Fruit fly (Drosophila melanogaster) whole organism, embryonic: ENCODE data around the gene CG32237.

Source experiments
- Ada2b ChIP-seq: fragments of 200-800 bp; sonication (Bioruptor generic); IDR thresholded peaks from 2 replicates; pipeline ENCODE4 v1.3.6; 2022; ENCODE audit warnings: missing biosample characterization, missing genetic modification characterization
- Antp ChIP-seq: fragments of 200-800 bp; sonication (Bioruptor generic); optimal IDR thresholded peaks from 3 replicates; lab custom pipeline; 2016; ENCODE audit warnings: missing biosample characterization, missing genetic modification characterization
- Atf3 ChIP-seq: fragments of 200-800 bp; sonication (Bioruptor generic); optimal IDR thresholded peaks from 3 replicates; lab custom pipeline; 2016; ENCODE audit warnings: missing biosample characterization, missing genetic modification characterization
- CG11085 ChIP-seq: fragments of 200-800 bp; sonication (Bioruptor generic); IDR thresholded peaks from 2 replicates; pipeline ENCODE4 v1.3.6; 2022; ENCODE audit warnings: missing biosample characterization, missing genetic modification characterization
- CG11093 ChIP-seq: fragments of 200-800 bp; sonication (Bioruptor generic); IDR thresholded peaks from 3 replicates; pipeline ENCODE4 v1.3.6; 2022; ENCODE audit warnings: missing biosample characterization, missing genetic modification characterization
- CG12104 ChIP-seq: fragments of 200-800 bp; sonication (Bioruptor generic); optimal IDR thresholded peaks from 3 replicates; lab custom pipeline; 2016; ENCODE audit warnings: missing biosample characterization, missing genetic modification characterization
- CG12155 ChIP-seq: fragments of 200-800 bp; sonication (Bioruptor generic); optimal IDR thresholded peaks from 3 replicates; lab custom pipeline; 2016; ENCODE audit warnings: missing biosample characterization, missing genetic modification characterization
- CG12299 ChIP-seq: fragments of 200-800 bp; sonication (Bioruptor generic); optimal IDR thresholded peaks from 2 replicates; lab custom pipeline; 2018; ENCODE audit warnings: missing biosample characterization, mild to moderate bottlenecking, missing genetic modification characterization
- CG17361 ChIP-seq: fragments of 200-800 bp; sonication (Bioruptor generic); IDR thresholded peaks from 3 replicates; pipeline ENCODE4 v1.3.6; 2022; ENCODE audit warnings: missing biosample characterization, missing genetic modification characterization
- CG18262 ChIP-seq: fragments of 200-800 bp; optimal IDR thresholded peaks from 3 replicates; lab custom pipeline; 2019; ENCODE audit warnings: missing biosample characterization, mild to moderate bottlenecking, missing genetic modification characterization, moderate library complexity
- CG4328 ChIP-seq: fragments of 200-800 bp; sonication (Bioruptor generic); optimal IDR thresholded peaks from 3 replicates; lab custom pipeline; 2017; ENCODE audit warnings: missing biosample characterization, missing genetic modification reagents, missing genetic modification characterization
- CG4360 ChIP-seq: fragments of 200-800 bp; sonication (Bioruptor generic); IDR thresholded peaks from 2 replicates; pipeline ENCODE4 v1.3.6; 2022; ENCODE audit warnings: missing biosample characterization, missing genetic modification characterization
- CG4730 ChIP-seq: fragments of 200-800 bp; sonication (Bioruptor generic); IDR thresholded peaks from 2 replicates; pipeline ENCODE4 v1.3.6; 2022; ENCODE audit warnings: missing biosample characterization, missing genetic modification characterization
- CG6254 ChIP-seq: fragments of 200-800 bp; sonication (Bioruptor generic); optimal IDR thresholded peaks from 3 replicates; lab custom pipeline; 2017; ENCODE audit warnings: mild to moderate bottlenecking, missing biosample characterization, missing genetic modification reagents, missing genetic modification characterization
- CG6689 ChIP-seq: fragments of 200-800 bp; sonication (Bioruptor generic); IDR thresholded peaks from 2 replicates; pipeline ENCODE4 v1.3.6; 2022; ENCODE audit warnings: missing biosample characterization, missing genetic modification characterization
- CG7357 ChIP-seq: fragments of 200-800 bp; sonication (Bioruptor generic); IDR thresholded peaks from 3 replicates; pipeline ENCODE4 v1.3.6; 2022; ENCODE audit warnings: missing biosample characterization, missing genetic modification characterization
- CG8478 ChIP-seq: fragments of >200 bp; optimal IDR thresholded peaks from 2 replicates; lab custom pipeline; 2018
- CG9727 ChIP-seq: fragments of 200-800 bp; sonication (Bioruptor generic); optimal IDR thresholded peaks from 3 replicates; lab custom pipeline; 2017; ENCODE audit warnings: missing biosample characterization, mild to moderate bottlenecking, missing genetic modification characterization
- Dbx ChIP-seq: fragments of 200-800 bp; sonication (Bioruptor generic); IDR thresholded peaks from 3 replicates; pipeline ENCODE4 v1.3.6; 2022; ENCODE audit warnings: missing biosample characterization, missing genetic modification characterization
- Dfd ChIP-seq, 2 experiments: fragments of >200 bp; optimal IDR thresholded peaks; 2 replicates each; lab custom pipeline; 2017; ENCODE audit warnings: missing biosample characterization in 2 of 2, missing genetic modification characterization in 2 of 2
- Dll ChIP-seq: fragments of 200-800 bp; sonication (Bioruptor generic); IDR thresholded peaks from 4 replicates; pipeline ENCODE4 v1.3.6; 2022; ENCODE audit warnings: missing biosample characterization, missing genetic modification characterization; ENCODE audit not compliant: partially characterized antibody
- Dref ChIP-seq: fragments of 200-800 bp; sonication (Bioruptor generic); IDR thresholded peaks from 2 replicates; pipeline ENCODE4 v1.3.6; 2022; ENCODE audit warnings: missing biosample characterization, missing genetic modification characterization
- HmgD ChIP-seq: fragments of 200-800 bp; sonication (Bioruptor generic); optimal IDR thresholded peaks from 3 replicates; lab custom pipeline; 2016; ENCODE audit warnings: missing biosample characterization, missing genetic modification characterization
- Hmx ChIP-seq: fragments of 200-800 bp; sonication (Bioruptor generic); optimal IDR thresholded peaks from 2 replicates; lab custom pipeline; 2016; ENCODE audit warnings: missing biosample characterization, missing genetic modification characterization
- Max ChIP-seq: fragments of 200-800 bp; sonication (Bioruptor generic); optimal IDR thresholded peaks from 2 replicates; lab custom pipeline; 2016; ENCODE audit warnings: missing biosample characterization, mild to moderate bottlenecking, missing genetic modification characterization
- Mes4 ChIP-seq: fragments of 200-800 bp; sonication (Bioruptor generic); optimal IDR thresholded peaks from 2 replicates; lab custom pipeline; 2016; ENCODE audit warnings: missing biosample characterization, missing genetic modification characterization
- NC2α ChIP-seq: fragments of 200-800 bp; sonication (Bioruptor generic); optimal IDR thresholded peaks from 2 replicates; lab custom pipeline; 2016; ENCODE audit warnings: missing biosample characterization, missing genetic modification characterization
- PHDP ChIP-seq: fragments of 200-800 bp; sonication (Bioruptor generic); optimal IDR thresholded peaks from 3 replicates; lab custom pipeline; 2018; ENCODE audit warnings: missing biosample characterization, mild to moderate bottlenecking, missing genetic modification characterization, moderate library complexity
- Rfx ChIP-seq: fragments of 200-800 bp; sonication (Bioruptor generic); IDR thresholded peaks from 2 replicates; pipeline ENCODE4 v1.3.6; 2022; ENCODE audit warnings: missing biosample characterization, missing genetic modification characterization
- Xbp1 ChIP-seq: fragments of 200-800 bp; sonication (Bioruptor generic); optimal IDR thresholded peaks from 3 replicates; lab custom pipeline; 2016; ENCODE audit warnings: missing biosample characterization, mild to moderate bottlenecking, missing genetic modification characterization
- ash1 ChIP-seq: fragments of 200-800 bp; sonication (Bioruptor generic); optimal IDR thresholded peaks from 2 replicates; lab custom pipeline; 2018; ENCODE audit warnings: missing biosample characterization, mild to moderate bottlenecking, missing genetic modification characterization
- croc ChIP-seq: fragments of 200-800 bp; sonication (Bioruptor generic); conservative IDR thresholded peaks from 3 replicates; pipeline ENCODE4 v1.3.6; 2022; ENCODE audit warnings: missing biosample characterization, missing genetic modification characterization
- crp ChIP-seq, 2 experiments: fragments of 200-800 bp; sonication (Bioruptor generic); optimal IDR thresholded peaks; 2 replicates in 1 of 2; 3 replicates in 1 of 2; lab custom pipeline; 2017; ENCODE audit warnings: missing biosample characterization in 2 of 2, missing genetic modification characterization in 2 of 2, mild to moderate bottlenecking in 1 of 2, moderate library complexity in 1 of 2
- ewg ChIP-seq: fragments of 200-800 bp; sonication (Bioruptor generic); optimal IDR thresholded peaks from 3 replicates; lab custom pipeline; 2017; ENCODE audit warnings: mild to moderate bottlenecking, missing biosample characterization, missing genetic modification reagents, missing genetic modification characterization
- fru ChIP-seq: fragments of >200 bp; optimal IDR thresholded peaks from 2 replicates; lab custom pipeline; 2017
- gcm ChIP-seq: fragments of 200-800 bp; sonication (Bioruptor generic); optimal IDR thresholded peaks from 2 replicates; lab custom pipeline; 2019; ENCODE audit warnings: missing biosample characterization, mild to moderate bottlenecking, missing genetic modification characterization, moderate library complexity
- gcm2 ChIP-seq: fragments of 200-800 bp; sonication (Bioruptor generic); optimal IDR thresholded peaks from 2 replicates; lab custom pipeline; 2016; ENCODE audit warnings: missing biosample characterization, missing genetic modification characterization
- gfzf ChIP-seq: fragments of 200-800 bp; sonication (Bioruptor generic); optimal IDR thresholded peaks from 2 replicates; lab custom pipeline; 2016; ENCODE audit warnings: missing biosample characterization, mild to moderate bottlenecking, missing genetic modification characterization, moderate library complexity
- grau ChIP-seq: fragments of 200-800 bp; optimal IDR thresholded peaks from 3 replicates; lab custom pipeline; 2019; ENCODE audit warnings: missing biosample characterization, mild to moderate bottlenecking, missing genetic modification characterization, moderate library complexity
- gsb ChIP-seq: fragments of 200-800 bp; sonication (Bioruptor generic); IDR thresholded peaks from 2 replicates; pipeline ENCODE4 v1.3.6; 2022; ENCODE audit warnings: missing biosample characterization, missing genetic modification characterization
- ham ChIP-seq: fragments of 200-800 bp; sonication (Bioruptor generic); IDR thresholded peaks from 2 replicates; pipeline ENCODE4 v1.3.6; 2022; ENCODE audit warnings: missing biosample characterization, missing genetic modification characterization
- hbn ChIP-seq: fragments of 200-800 bp; sonication (Bioruptor generic); IDR thresholded peaks from 2 replicates; pipeline ENCODE4 v1.3.6; 2022; ENCODE audit warnings: missing biosample characterization, missing genetic modification characterization; ENCODE audit not compliant: partially characterized antibody
- pan ChIP-seq, 4 experiments: fragments of >200 bp in 3 of 4; fragments of 200-800 bp in 1 of 4; sonication (Bioruptor generic) in 1 of 4; optimal IDR thresholded peaks in 3 of 4; IDR thresholded peaks in 1 of 4; 2 replicates each; pipeline versions ENCODE4 v1.3.6 to Lab custom; 2017 to 2022; ENCODE audit warnings: missing biosample characterization in 2 of 4, missing genetic modification characterization in 2 of 4, mixed read lengths in 1 of 4
- ranshi ChIP-seq: fragments of 200-800 bp; sonication (Bioruptor generic); IDR thresholded peaks from 2 replicates; pipeline ENCODE4 v1.3.6; 2022; ENCODE audit warnings: missing biosample characterization, missing genetic modification characterization
- repo ChIP-seq: fragments of 200-800 bp; sonication (Bioruptor generic); optimal IDR thresholded peaks from 2 replicates; lab custom pipeline; 2016; ENCODE audit warnings: missing biosample characterization, missing genetic modification characterization
- run ChIP-seq: fragments of 200-800 bp; sonication (Bioruptor generic); optimal IDR thresholded peaks from 3 replicates; lab custom pipeline; 2018; ENCODE audit warnings: missing biosample characterization, mild to moderate bottlenecking, missing genetic modification characterization
- tio ChIP-seq: fragments of 200-800 bp; sonication (Bioruptor generic); optimal IDR thresholded peaks from 2 replicates; lab custom pipeline; 2017; ENCODE audit warnings: missing biosample characterization, missing genetic modification characterization, inconsistent platforms
- tll ChIP-seq, 2 experiments: fragments of 200-800 bp in 1 of 2; fragments of >200 bp in 1 of 2; sonication (Bioruptor generic) in 1 of 2; optimal IDR thresholded peaks; 2 replicates each; lab custom pipeline; 2017 to 2019; ENCODE audit warnings: missing biosample characterization in 2 of 2, missing genetic modification characterization in 2 of 2, mild to moderate bottlenecking in 1 of 2, moderate library complexity in 1 of 2
- tna ChIP-seq: fragments of 200-800 bp; sonication (Bioruptor generic); IDR thresholded peaks from 2 replicates; pipeline ENCODE4 v1.3.6; 2022; ENCODE audit warnings: missing biosample characterization, missing genetic modification characterization; ENCODE audit not compliant: partially characterized antibody
- trh ChIP-seq: fragments of 200-800 bp; sonication (Bioruptor generic); optimal IDR thresholded peaks from 2 replicates; lab custom pipeline; 2016; ENCODE audit warnings: missing biosample characterization, missing genetic modification characterization
- wdn ChIP-seq: fragments of 200-800 bp; sonication (Bioruptor generic); IDR thresholded peaks from 2 replicates; pipeline ENCODE4 v1.3.6; 2022; ENCODE audit warnings: missing biosample characterization, missing genetic modification characterization

The CG32237 gene

DNA sequence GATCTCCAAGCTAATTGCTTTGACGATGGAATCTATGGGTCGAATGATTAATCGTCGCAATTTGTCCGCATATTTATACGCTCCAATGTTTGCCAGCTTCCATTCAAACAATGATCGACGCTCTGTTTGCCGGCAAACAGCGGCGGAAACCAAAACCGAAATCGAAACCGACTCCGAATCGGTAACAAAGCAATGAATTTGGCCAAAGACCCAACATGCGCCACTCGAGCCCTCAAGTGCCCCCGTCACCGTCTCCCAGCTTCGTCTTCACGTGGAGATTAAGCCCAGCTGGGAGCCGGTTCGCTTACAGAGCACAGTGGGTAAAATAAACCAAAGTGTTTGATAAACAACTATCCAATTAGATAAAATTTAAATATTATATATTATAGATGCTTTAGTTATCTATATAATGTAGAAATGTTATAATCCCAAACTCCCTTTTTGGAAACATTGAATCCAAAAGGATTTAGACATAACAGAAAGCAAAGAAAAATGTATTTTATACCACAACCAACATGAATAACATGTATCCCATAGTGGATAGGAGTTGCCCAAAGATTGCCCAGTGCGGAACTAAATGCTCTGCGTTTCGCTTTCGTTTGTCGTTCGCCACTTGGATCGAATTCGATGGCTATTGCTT is at the start of gene CG32237:
Gene CG32237, minus strand, starts transcription at position 51 of the 640 bp plus-strand sequence.
- TF ChIP-seq ash1: no peak
- no peak for TF ChIP-seq Max (GFP tag; lab: Kevin White, UChicago)
- no peak for TF ChIP-seq Dfd (GFP tag; optimal IDR thresholded peaks at IDR 0.05; lab: Kevin White, UChicago)
- no peak for TF ChIP-seq ham
- TF ChIP-seq Rfx: peak; percentile 57
- no peak for TF ChIP-seq ranshi (GFP tag; lab: Robert Waterston, UW)
- TF ChIP-seq CG12104 (GFP tag; lab: Kevin White, UChicago): no peak
- no peak for TF ChIP-seq hbn (GFP tag; lab: Robert Waterston, UW)
- TF ChIP-seq HmgD (GFP tag; lab: Kevin White, UChicago): no peak
- no peak for TF ChIP-seq CG12299
- TF ChIP-seq PHDP: peak; percentile 56
- no peak for TF ChIP-seq NC2α
- TF ChIP-seq pan (optimal IDR thresholded peaks at IDR 0.05; lab: Kevin White, UChicago): no peak
- TF ChIP-seq pan (GFP tag; optimal IDR thresholded peaks at IDR 0.05 in 1 of 2, IDR thresholded peaks at IDR 0.05 in 1 of 2): peak in 1 of 2 experiments; percentile 45
- TF ChIP-seq CG4328 (GFP tag; lab: Kevin White, UChicago): no peak
- no peak for TF ChIP-seq gcm2 (GFP tag; lab: Kevin White, UChicago)
- TF ChIP-seq Dll (GFP tag; lab: Robert Waterston, UW): no peak
- no peak for TF ChIP-seq tio
- TF ChIP-seq CG17361: 0 out of 3 replicates have a peak, but pooled peaks have one; percentile 19
- TF ChIP-seq Ada2b (GFP tag; lab: Robert Waterston, UW): no peak
- no peak for TF ChIP-seq run (tag; lab: Kevin White, UChicago)
- TF ChIP-seq Xbp1 (GFP tag; lab: Kevin White, UChicago): no peak
- no peak for TF ChIP-seq Dbx (GFP tag; lab: Robert Waterston, UW)
- no peak for TF ChIP-seq wdn (GFP tag; lab: Robert Waterston, UW)
- TF ChIP-seq tna: no peak
- TF ChIP-seq CG9727 (GFP tag; lab: Kevin White, UChicago): no peak
- no peak for TF ChIP-seq CG4360 (GFP tag; lab: Robert Waterston, UW)
- TF ChIP-seq CG11093 (GFP tag; lab: Robert Waterston, UW): no peak
- no peak for TF ChIP-seq CG18262 (tag; lab: Kevin White, UChicago)
- no peak for TF ChIP-seq CG4730
- no peak for TF ChIP-seq ewg
- TF ChIP-seq trh (GFP tag; lab: Kevin White, UChicago): no peak
- no peak for TF ChIP-seq CG12155 (GFP tag; lab: Kevin White, UChicago)
- no peak for TF ChIP-seq crp (GFP tag; optimal IDR thresholded peaks at IDR 0.05; lab: Kevin White, UChicago)
- TF ChIP-seq Mes4 (GFP tag; lab: Kevin White, UChicago): no peak
- no peak for TF ChIP-seq gsb (GFP tag; lab: Robert Waterston, UW)
- TF ChIP-seq grau: peak; percentile 47
- TF ChIP-seq croc (GFP tag; lab: Robert Waterston, UW): no peak
- TF ChIP-seq Hmx (GFP tag; lab: Kevin White, UChicago): no peak
- TF ChIP-seq gcm (GFP tag; lab: Kevin White, UChicago): no peak
- no peak for TF ChIP-seq Antp (GFP tag; lab: Kevin White, UChicago)
- no peak for TF ChIP-seq repo (GFP tag; lab: Kevin White, UChicago)
- TF ChIP-seq CG7357 (GFP tag; lab: Robert Waterston, UW): no peak
- TF ChIP-seq Atf3 (GFP tag; lab: Kevin White, UChicago): no peak
- TF ChIP-seq CG6689 (GFP tag; lab: Robert Waterston, UW): no peak
- no peak for TF ChIP-seq gfzf (GFP tag; lab: Kevin White, UChicago)
- no peak for TF ChIP-seq tll (GFP tag; optimal IDR thresholded peaks at IDR 0.05; lab: Kevin White, UChicago)
- no peak for TF ChIP-seq CG6254 (GFP tag; lab: Kevin White, UChicago)
- no peak for TF ChIP-seq CG11085 (GFP tag; lab: Robert Waterston, UW)
- TF ChIP-seq Dref: no peak
- TF ChIP-seq fru (lab: Kevin White, UChicago): no peak
- no peak for TF ChIP-seq CG8478
